Worm (Caenorhabditis elegans): Measurements from ENCODE around the gene T03F6.10.

DNA sequence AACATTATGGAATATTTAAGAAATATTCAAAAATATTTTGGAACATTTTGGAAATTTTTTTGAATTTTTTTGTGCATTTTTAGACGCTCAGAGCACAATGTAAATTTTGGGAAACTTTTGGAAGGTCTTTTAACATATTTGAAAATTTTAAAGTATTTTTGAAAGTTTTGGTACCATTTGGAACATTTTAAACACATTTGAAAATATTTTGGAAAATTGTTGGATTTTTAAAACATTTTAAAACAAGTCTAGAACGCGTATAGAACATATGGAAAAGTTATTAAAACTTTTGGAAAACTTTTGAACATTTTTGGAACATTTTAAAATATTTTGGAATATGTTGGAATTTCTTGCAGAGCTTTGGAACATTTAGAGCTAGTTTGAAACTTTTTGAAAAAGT is 44.4 kb downstream of the T03F6.10 start, which contains the start of gene sdz-20:
- TF ChIP-seq hif-1 (tag; optimal IDR thresholded peaks at IDR 0.05) = no peak
- TF ChIP-seq nhr-237 (tag; optimal IDR thresholded peaks at IDR 0.05) = no peak
- TF ChIP-seq zag-1 (tag; optimal IDR thresholded peaks at IDR 0.05) = no peak
- no peak for TF ChIP-seq nhr-11 (tag; optimal IDR thresholded peaks at IDR 0.05)
- TF ChIP-seq ces-1 (GFP tag; optimal IDR thresholded peaks at IDR 0.05) = no peak
- no peak for TF ChIP-seq dmd-6 (GFP tag; IDR thresholded peaks at IDR 0.05)
- no peak for TF ChIP-seq F26F4.8 (GFP tag; conservative IDR thresholded peaks at IDR 0.05)
- no peak for TF ChIP-seq lin-15B (tag; optimal IDR thresholded peaks at IDR 0.05)
- TF ChIP-seq nhr-10 (tag; optimal IDR thresholded peaks at IDR 0.05) = no peak
- no peak for TF ChIP-seq Y5F2A.4 (GFP tag; optimal IDR thresholded peaks at IDR 0.05)
- no peak for TF ChIP-seq ama-1 (optimal IDR thresholded peaks at IDR 0.05)
- no peak for TF ChIP-seq php-3 (GFP tag; IDR thresholded peaks at IDR 0.05)
- TF ChIP-seq ZK546.5 (tag; optimal IDR thresholded peaks at IDR 0.05) = no peak

Measured in whole organism, L4 larva.